Fruit fly (Drosophila melanogaster) whole organism, embryonic: ENCODE results near the gene CG10793.

Experiments used
- Asciz ChIP-seq: fragments of 200-800 bp; sonication (Bioruptor generic); optimal IDR thresholded peaks from 2 replicates; lab custom pipeline; 2017; ENCODE audit warnings: missing biosample characterization, mild to moderate bottlenecking, missing genetic modification characterization, missing genetic modification reagents
- Bdp1 ChIP-seq: fragments of 200-800 bp; sonication (Bioruptor generic); optimal IDR thresholded peaks from 3 replicates; lab custom pipeline; 2016; ENCODE audit warnings: missing biosample characterization, missing genetic modification characterization
- Blimp-1 ChIP-seq: fragments of 200-800 bp; sonication (Bioruptor generic); optimal IDR thresholded peaks from 3 replicates; lab custom pipeline; 2018; ENCODE audit warnings: missing biosample characterization, missing genetic modification characterization, mild to moderate bottlenecking, moderate library complexity, missing genetic modification reagents
- CG10431 ChIP-seq: fragments of 200-800 bp; sonication (Bioruptor generic); optimal IDR thresholded peaks from 3 replicates; lab custom pipeline; 2018; ENCODE audit warnings: missing biosample characterization, mild to moderate bottlenecking, missing genetic modification characterization
- CG10654 ChIP-seq: fragments of 200-800 bp; sonication (Bioruptor generic); optimal IDR thresholded peaks from 2 replicates; lab custom pipeline; 2016; ENCODE audit warnings: missing biosample characterization, missing genetic modification characterization
- CG11504 ChIP-seq: fragments of 200-800 bp; sonication (Bioruptor generic); optimal IDR thresholded peaks from 3 replicates; lab custom pipeline; 2019; ENCODE audit warnings: missing biosample characterization, mild to moderate bottlenecking, missing genetic modification characterization, moderate library complexity
- CG12942 ChIP-seq: fragments of 200-800 bp; sonication (Bioruptor generic); optimal IDR thresholded peaks from 3 replicates; lab custom pipeline; 2016; ENCODE audit warnings: missing biosample characterization, missing genetic modification characterization
- CG14441 ChIP-seq: fragments of 200-800 bp; sonication (Bioruptor generic); IDR thresholded peaks from 2 replicates; pipeline ENCODE4 v1.3.6; 2022; ENCODE audit warnings: missing biosample characterization, missing genetic modification characterization
- CG15073 ChIP-seq: fragments of 200-800 bp; sonication (Bioruptor generic); optimal IDR thresholded peaks from 2 replicates; lab custom pipeline; 2016; ENCODE audit warnings: missing biosample characterization, missing genetic modification characterization
- CG16813 ChIP-seq: fragments of 200-800 bp; sonication (Bioruptor generic); IDR thresholded peaks from 3 replicates; pipeline ENCODE4 v1.3.6; 2022; ENCODE audit warnings: missing biosample characterization, missing genetic modification characterization; ENCODE audit not compliant: partially characterized antibody
- CG17385 ChIP-seq: fragments of 200-800 bp; sonication (Bioruptor generic); optimal IDR thresholded peaks from 3 replicates; lab custom pipeline; 2018; ENCODE audit warnings: missing biosample characterization, mild to moderate bottlenecking, missing genetic modification characterization
- CG30431 ChIP-seq: fragments of 200-800 bp; sonication (Bioruptor generic); optimal IDR thresholded peaks from 2 replicates; lab custom pipeline; 2017; ENCODE audit warnings: missing biosample characterization, missing genetic modification characterization
- CG3838 ChIP-seq: fragments of 200-800 bp; sonication (Bioruptor generic); optimal IDR thresholded peaks from 3 replicates; lab custom pipeline; 2016; ENCODE audit warnings: missing biosample characterization, missing genetic modification characterization
- CG3847 ChIP-seq: fragments of 200-800 bp; sonication (Bioruptor generic); IDR thresholded peaks from 2 replicates; pipeline ENCODE4 v1.3.6; 2022; ENCODE audit warnings: missing biosample characterization, missing genetic modification characterization
- CG42726 ChIP-seq: fragments of 200-800 bp; sonication (Bioruptor generic); IDR thresholded peaks from 2 replicates; pipeline ENCODE4 v1.3.6; 2022; ENCODE audit warnings: missing biosample characterization, missing genetic modification characterization; ENCODE audit not compliant: partially characterized antibody
- CG5180 ChIP-seq: fragments of 200-800 bp; sonication (Bioruptor generic); optimal IDR thresholded peaks from 3 replicates; lab custom pipeline; 2017; ENCODE audit warnings: missing biosample characterization, missing genetic modification characterization, mild to moderate bottlenecking, moderate library complexity, missing genetic modification reagents
- CG6272 ChIP-seq: fragments of 200-800 bp; sonication (Bioruptor generic); IDR thresholded peaks from 2 replicates; pipeline ENCODE4 v1.3.6; 2022; ENCODE audit warnings: missing biosample characterization, missing genetic modification characterization
- CG6683 ChIP-seq: fragments of 200-800 bp; sonication (Bioruptor generic); optimal IDR thresholded peaks from 2 replicates; lab custom pipeline; 2017; ENCODE audit warnings: missing biosample characterization, mild to moderate bottlenecking, missing genetic modification characterization, missing genetic modification reagents
- CG7271 ChIP-seq: fragments of 200-800 bp; sonication (Bioruptor generic); optimal IDR thresholded peaks from 2 replicates; lab custom pipeline; 2018; ENCODE audit warnings: missing biosample characterization, mild to moderate bottlenecking, missing genetic modification characterization, moderate library complexity
- D19A ChIP-seq: fragments of 200-800 bp; optimal IDR thresholded peaks from 3 replicates; lab custom pipeline; 2019; ENCODE audit warnings: missing biosample characterization, mild to moderate bottlenecking, missing genetic modification characterization, moderate library complexity
- Dek ChIP-seq: fragments of 200-800 bp; sonication (Bioruptor generic); optimal IDR thresholded peaks from 3 replicates; lab custom pipeline; 2019; ENCODE audit warnings: missing biosample characterization, mild to moderate bottlenecking, missing genetic modification characterization, moderate library complexity
- E2f2 ChIP-seq: fragments of 200-800 bp; sonication (Bioruptor generic); IDR thresholded peaks from 2 replicates; pipeline ENCODE4 v1.3.6; 2022; ENCODE audit warnings: missing biosample characterization, missing genetic modification characterization
- GATAe ChIP-seq: fragments of 200-800 bp; sonication (Bioruptor generic); conservative IDR thresholded peaks from 2 replicates; pipeline ENCODE4 v1.3.6; 2022; ENCODE audit warnings: missing biosample characterization, missing genetic modification characterization
- Lim3 ChIP-seq: fragments of 200-800 bp; sonication (Bioruptor generic); IDR thresholded peaks from 2 replicates; pipeline ENCODE4 v1.3.6; 2022; ENCODE audit warnings: missing biosample characterization, missing genetic modification characterization
- Mad ChIP-seq: fragments of 200-800 bp; sonication (Bioruptor generic); optimal IDR thresholded peaks from 2 replicates; lab custom pipeline; 2016; ENCODE audit warnings: missing biosample characterization, missing genetic modification characterization
- Med ChIP-seq: fragments of 200-800 bp; sonication (Bioruptor generic); peaks from one replicate; lab custom pipeline; 2016; ENCODE audit warnings: missing biosample characterization, missing genetic modification characterization, mild to moderate bottlenecking, inconsistent platforms, moderate library complexity
- Myb ChIP-seq: fragments of 200-800 bp; sonication (Bioruptor generic); optimal IDR thresholded peaks from 2 replicates; lab custom pipeline; 2016; ENCODE audit warnings: missing biosample characterization, missing genetic modification characterization
- NC2α ChIP-seq: fragments of 200-800 bp; sonication (Bioruptor generic); optimal IDR thresholded peaks from 2 replicates; lab custom pipeline; 2016; ENCODE audit warnings: missing biosample characterization, missing genetic modification characterization
- NK7.1 ChIP-seq: fragments of 200-800 bp; sonication (Bioruptor generic); optimal IDR thresholded peaks from 3 replicates; lab custom pipeline; 2016; ENCODE audit warnings: missing biosample characterization, missing genetic modification characterization
- Nf-YA ChIP-seq: fragments of 200-800 bp; sonication (Bioruptor generic); IDR thresholded peaks from 2 replicates; pipeline ENCODE4 v1.3.6; 2022; ENCODE audit warnings: missing biosample characterization, missing genetic modification characterization
- Sox100B ChIP-seq: fragments of 200-800 bp; sonication (Bioruptor generic); optimal IDR thresholded peaks from 3 replicates; lab custom pipeline; 2018; ENCODE audit warnings: missing biosample characterization, mild to moderate bottlenecking, missing genetic modification characterization
- Xbp1 ChIP-seq: fragments of 200-800 bp; sonication (Bioruptor generic); optimal IDR thresholded peaks from 3 replicates; lab custom pipeline; 2016; ENCODE audit warnings: missing biosample characterization, mild to moderate bottlenecking, missing genetic modification characterization
- ato ChIP-seq: fragments of 200-800 bp; sonication (Bioruptor generic); IDR thresholded peaks from 2 replicates; pipeline ENCODE4 v1.3.6; 2022; ENCODE audit warnings: missing biosample characterization, missing genetic modification characterization; ENCODE audit not compliant: partially characterized antibody
- bigmax ChIP-seq: fragments of 200-800 bp; sonication (Bioruptor generic); optimal IDR thresholded peaks from 2 replicates; lab custom pipeline; 2018; ENCODE audit warnings: missing biosample characterization, mild to moderate bottlenecking, missing genetic modification characterization
- chn ChIP-seq: fragments of 200-800 bp; sonication (Bioruptor generic); optimal IDR thresholded peaks from 2 replicates; lab custom pipeline; 2016; ENCODE audit warnings: missing biosample characterization, missing genetic modification characterization
- esg ChIP-seq: fragments of 200-800 bp; sonication (Bioruptor generic); conservative IDR thresholded peaks from 2 replicates; pipeline ENCODE4 v1.3.6; 2022; ENCODE audit warnings: missing biosample characterization, missing genetic modification characterization
- her ChIP-seq: fragments of 200-800 bp; sonication (Bioruptor generic); optimal IDR thresholded peaks from 2 replicates; lab custom pipeline; 2016; ENCODE audit warnings: missing biosample characterization, missing genetic modification characterization
- inv ChIP-seq: fragments of 200-800 bp; sonication (Bioruptor generic); IDR thresholded peaks from 2 replicates; pipeline ENCODE4 v1.3.6; 2022; ENCODE audit warnings: missing biosample characterization, missing genetic modification characterization; ENCODE audit not compliant: partially characterized antibody
- lov ChIP-seq, 2 experiments: fragments of 200-800 bp in 1 of 2; fragments of >200 bp in 1 of 2; sonication (Bioruptor generic) in 1 of 2; IDR thresholded peaks in 1 of 2; optimal IDR thresholded peaks in 1 of 2; 2 replicates in 1 of 2; 3 replicates in 1 of 2; pipeline versions ENCODE4 v1.3.6 to Lab custom; 2017 to 2022; ENCODE audit warnings: missing biosample characterization in 1 of 2, missing genetic modification characterization in 1 of 2
- nom ChIP-seq: fragments of 200-800 bp; sonication (Bioruptor generic); optimal IDR thresholded peaks from 2 replicates; lab custom pipeline; 2017; ENCODE audit warnings: missing biosample characterization, missing genetic modification characterization, mild to moderate bottlenecking, moderate library complexity, missing genetic modification reagents
- phol ChIP-seq: fragments of 200-800 bp; sonication (Bioruptor generic); optimal IDR thresholded peaks from 3 replicates; lab custom pipeline; 2018; ENCODE audit warnings: missing biosample characterization, mild to moderate bottlenecking, missing genetic modification characterization, moderate library complexity
- ranshi ChIP-seq: fragments of 200-800 bp; sonication (Bioruptor generic); IDR thresholded peaks from 2 replicates; pipeline ENCODE4 v1.3.6; 2022; ENCODE audit warnings: missing biosample characterization, missing genetic modification characterization
- rib ChIP-seq: fragments of 200-800 bp; sonication (Bioruptor generic); IDR thresholded peaks from 2 replicates; pipeline ENCODE4 v1.3.6; 2022; ENCODE audit warnings: missing biosample characterization, missing genetic modification characterization
- scrt ChIP-seq: fragments of 200-800 bp; sonication (Bioruptor generic); optimal IDR thresholded peaks from 2 replicates; lab custom pipeline; 2018; ENCODE audit warnings: missing biosample characterization, mild to moderate bottlenecking, missing genetic modification characterization, moderate library complexity
- seq ChIP-seq: fragments of 200-800 bp; sonication (Bioruptor generic); IDR thresholded peaks from 2 replicates; pipeline ENCODE4 v1.3.6; 2022; ENCODE audit warnings: missing biosample characterization, missing genetic modification characterization
- tna ChIP-seq: fragments of 200-800 bp; sonication (Bioruptor generic); IDR thresholded peaks from 2 replicates; pipeline ENCODE4 v1.3.6; 2022; ENCODE audit warnings: missing biosample characterization, missing genetic modification characterization; ENCODE audit not compliant: partially characterized antibody
- twi ChIP-seq: fragments of 200-800 bp; optimal IDR thresholded peaks from 2 replicates; lab custom pipeline; 2019; ENCODE audit warnings: missing biosample characterization, mild to moderate bottlenecking, missing genetic modification characterization, moderate library complexity
- usp ChIP-seq: fragments of >200 bp; optimal IDR thresholded peaks from 2 replicates; lab custom pipeline; 2017; ENCODE audit warnings: missing biosample characterization, missing genetic modification characterization
- vvl ChIP-seq: fragments of 200-800 bp; sonication (Bioruptor generic); IDR thresholded peaks from 2 replicates; pipeline ENCODE4 v1.3.6; 2022; ENCODE audit warnings: missing biosample characterization, missing genetic modification characterization

Gene CG10793

DNA sequence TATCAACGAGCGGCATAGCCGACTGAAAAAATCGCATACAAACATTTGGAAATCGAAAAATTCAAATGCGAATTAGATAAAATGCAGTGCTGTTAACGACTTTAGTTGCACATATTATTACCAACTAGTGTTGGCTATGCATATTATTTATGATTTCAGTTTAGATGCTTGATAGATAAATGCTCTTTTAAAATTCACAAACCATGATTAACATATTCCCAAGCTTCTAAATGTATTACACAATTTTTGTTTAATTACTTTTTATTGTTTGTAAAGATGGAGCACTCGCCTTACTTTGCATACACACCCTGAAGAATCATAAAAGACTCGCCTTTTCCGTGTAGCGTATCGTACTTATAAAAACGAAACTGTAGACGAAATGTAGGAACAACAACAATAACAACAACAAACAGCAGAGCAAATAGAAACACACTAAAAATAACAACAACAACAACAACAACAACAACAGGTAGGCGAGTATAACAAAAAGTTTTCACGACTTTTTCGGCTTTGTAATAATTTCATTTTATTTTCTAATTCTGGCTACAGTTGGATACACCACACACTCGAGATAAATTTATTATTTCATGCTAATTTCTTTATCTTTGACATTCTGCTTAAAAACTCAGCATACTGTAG lies 44.4 kb upstream of the CG10793 start (continued):
- TF ChIP-seq D19A, result peak; percentile 54
- TF ChIP-seq CG17385 (GFP tag; lab: Kevin White, UChicago), result peak; percentile 57
- TF ChIP-seq tna (GFP tag; lab: Robert Waterston, UW), result no peak
- TF ChIP-seq chn (GFP tag; lab: Kevin White, UChicago), result peak; percentile 47
- peak; percentile 1 for TF ChIP-seq Bdp1 (GFP tag; lab: Kevin White, UChicago)
- peak; percentile 66; the same call in 1 of the 2 replicates for TF ChIP-seq seq
- peak; percentile 18; the same call in 1 of the 2 replicates for TF ChIP-seq rib
- peak; percentile 42 for TF ChIP-seq NC2α (GFP tag; lab: Kevin White, UChicago)
- TF ChIP-seq Med (GFP tag; lab: Kevin White, UChicago), result peak; percentile 92
- TF ChIP-seq Xbp1 (GFP tag; lab: Kevin White, UChicago), result peak; percentile 59
- no peak for TF ChIP-seq nom
- no peak for TF ChIP-seq CG6272 (GFP tag; lab: Robert Waterston, UW)
- TF ChIP-seq Sox100B (GFP tag; lab: Kevin White, UChicago), result peak; percentile 74
- TF ChIP-seq Lim3 (GFP tag; lab: Robert Waterston, UW), result no peak
- TF ChIP-seq Asciz (GFP tag; lab: Kevin White, UChicago), result peak; percentile 43
- peak; percentile 50 for TF ChIP-seq Blimp-1 (GFP tag; lab: Kevin White, UChicago)
- no peak for TF ChIP-seq CG10431 (GFP tag; lab: Kevin White, UChicago)
- TF ChIP-seq esg (GFP tag; lab: Robert Waterston, UW), result 0 out of 2 replicates have a peak, but pooled peaks have one; percentile 13
- TF ChIP-seq CG3847 (GFP tag; lab: Robert Waterston, UW), result peak; percentile 70
- TF ChIP-seq usp (GFP tag; lab: Kevin White, UChicago), result no peak
- peak; percentile 41 for TF ChIP-seq CG10654 (GFP tag; lab: Kevin White, UChicago)
- no peak for TF ChIP-seq Nf-YA (GFP tag; lab: Robert Waterston, UW)
- TF ChIP-seq CG42726 (GFP tag; lab: Robert Waterston, UW), result no peak
- TF ChIP-seq CG5180 (GFP tag; lab: Kevin White, UChicago), result peak; percentile 58
- TF ChIP-seq CG7271 (tag; lab: Kevin White, UChicago), result no peak
- peak; percentile 44 for TF ChIP-seq NK7.1 (GFP tag; lab: Kevin White, UChicago)
- TF ChIP-seq bigmax, result no peak
- TF ChIP-seq CG15073 (GFP tag; lab: Kevin White, UChicago), result no peak
- TF ChIP-seq scrt (GFP tag; lab: Kevin White, UChicago), result peak; percentile 49
- peak; percentile 53 for TF ChIP-seq her (GFP tag; lab: Kevin White, UChicago)
- TF ChIP-seq inv (GFP tag; lab: Robert Waterston, UW), result no peak
- no peak for TF ChIP-seq lov (optimal IDR thresholded peaks at IDR 0.05; lab: Kevin White, UChicago)
- TF ChIP-seq lov (GFP tag; IDR thresholded peaks at IDR 0.05; lab: Robert Waterston, UW), result no peak
- TF ChIP-seq CG12942 (GFP tag; lab: Kevin White, UChicago), result peak; percentile 18
- no peak for TF ChIP-seq GATAe (GFP tag; lab: Robert Waterston, UW)
- peak; percentile 21; the same call in 1 of the 2 replicates for TF ChIP-seq ranshi (GFP tag; lab: Robert Waterston, UW)
- peak; percentile 59 for TF ChIP-seq Myb
- peak; percentile 14 for TF ChIP-seq CG6683 (GFP tag; lab: Kevin White, UChicago)
- TF ChIP-seq CG30431, result peak; percentile 50
- peak; percentile 63 for TF ChIP-seq Dek (tag; lab: Kevin White, UChicago)
- TF ChIP-seq CG16813, result no peak
- TF ChIP-seq CG14441 (GFP tag; lab: Robert Waterston, UW), result peak; percentile 21; the same call in 1 of the 2 replicates
- TF ChIP-seq E2f2 (GFP tag; lab: Robert Waterston, UW), result peak; percentile 28; the same call in 1 of the 2 replicates
- peak; percentile 81 for TF ChIP-seq CG11504 (tag; lab: Kevin White, UChicago)
- no peak for TF ChIP-seq CG3838 (GFP tag; lab: Kevin White, UChicago)
- TF ChIP-seq phol, result peak; percentile 73
- no peak for TF ChIP-seq ato (GFP tag; lab: Robert Waterston, UW)
- TF ChIP-seq twi, result peak; percentile 40
- TF ChIP-seq vvl, result peak; percentile 18; the same call in 1 of the 2 replicates
- peak; percentile 56 for TF ChIP-seq Mad
